Worm (Caenorhabditis elegans): ENCODE results near the gene F26G1.1.
"Not testable (repeated sequence)": the region's sequence is repeated elsewhere in the genome, so short reads cannot be mapped to it uniquely, and the experiment has no call there.

F26G1.1 gene

DNA sequence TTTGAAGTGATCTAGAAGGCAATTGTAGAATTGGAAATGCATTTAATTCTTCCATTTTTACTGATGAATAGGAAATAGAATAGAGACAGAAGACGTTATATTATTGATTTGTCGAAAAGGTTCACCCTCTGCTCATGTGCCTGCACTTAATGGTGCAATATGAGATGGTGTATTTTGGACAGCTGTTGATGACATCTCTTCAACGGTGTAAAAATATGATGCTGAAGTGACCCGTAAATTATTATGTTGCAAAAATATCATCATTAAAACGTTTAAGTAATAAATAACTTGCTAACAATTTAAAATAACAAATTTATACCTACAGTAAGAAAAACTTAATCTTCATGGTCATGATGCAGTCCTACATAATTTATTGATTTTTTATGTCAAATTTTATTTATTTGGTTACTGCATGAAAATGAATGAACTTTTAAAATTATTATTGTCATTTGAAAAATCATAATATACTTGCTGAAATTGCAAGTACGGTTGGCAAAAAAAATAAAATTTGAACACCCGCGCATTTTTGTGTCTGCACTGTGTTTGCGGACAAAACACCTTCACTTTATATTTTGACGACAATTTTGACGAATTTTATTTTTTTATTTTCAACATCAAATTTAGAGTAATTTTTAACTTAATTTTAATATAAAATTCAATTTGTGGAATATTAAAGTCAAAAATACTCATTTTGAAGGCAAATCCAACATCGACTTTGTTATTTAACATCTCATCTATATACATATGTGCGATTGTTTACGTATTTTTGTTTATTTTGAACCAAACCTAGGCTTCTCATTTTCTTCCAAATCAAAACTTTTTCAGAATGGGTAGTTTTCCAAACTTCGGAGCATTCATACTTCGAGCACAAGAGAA, 36.6 kb downstream of the F26G1.1 start, which contains the start of the genes fbxb-88 and tbck-1:
TSS of gene fbxb-88 (minus strand) at position 151 of the 876 bp plus-strand sequence.
TSS of gene tbck-1 (plus strand) at position 826 of the 876 bp plus-strand sequence.
- TF ChIP-seq ceh-28 (tag; optimal IDR thresholded peaks at IDR 0.05) (no peak), F10B5.3 (tag; optimal IDR thresholded peaks at IDR 0.05) (no peak), dpl-1 (GFP tag; optimal IDR thresholded peaks at IDR 0.05) (peak; percentile 96), T20F7.1 (GFP tag; optimal IDR thresholded peaks at IDR 0.05) (peak; percentile 58), rbr-2 (tag; optimal IDR thresholded peaks at IDR 0.05) (peak; percentile 38), daf-8 (GFP tag; IDR thresholded peaks at IDR 0.05) (no peak)

DNA sequence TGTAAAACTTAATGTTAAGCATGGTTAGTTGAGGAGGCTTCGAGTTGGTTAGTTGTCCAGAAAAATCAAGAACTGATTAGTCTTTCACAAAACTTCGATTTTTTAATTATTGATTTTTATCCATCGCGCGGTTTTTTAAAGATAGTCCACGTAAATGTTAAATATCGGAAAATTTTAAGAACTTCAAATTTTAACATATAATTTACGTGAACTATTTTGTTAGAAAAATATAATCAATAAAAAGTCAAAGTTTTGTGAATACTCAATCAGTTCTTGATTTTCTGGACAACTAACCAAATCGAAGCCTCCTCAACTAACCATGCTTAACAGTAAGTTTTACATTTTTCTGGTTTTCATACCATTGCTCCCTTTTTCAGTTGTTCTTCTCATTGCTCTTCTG, 43.3 kb downstream of the F26G1.1 start, which contains the start of the genes C33F10.11 and C33F10.1:
TSS of gene C33F10.11 (minus strand) at position 101 of the 400 bp plus-strand sequence.
TSS of gene C33F10.1 (plus strand) at position 263 of the 400 bp plus-strand sequence.
- TF ChIP-seq sdz-12 (GFP tag; optimal IDR thresholded peaks at IDR 0.05) (no peak), hmg-1.1 (GFP tag; IDR thresholded peaks at IDR 0.05) (no peak), lsy-2 (tag; optimal IDR thresholded peaks at IDR 0.05) (no peak), ceh-62 (tag; optimal IDR thresholded peaks at IDR 0.05) (no peak), nhr-111 (GFP tag; optimal IDR thresholded peaks at IDR 0.05) (no peak), egl-43 (GFP tag; IDR thresholded peaks at IDR 0.05) (no peak), dmd-8 (GFP tag; IDR thresholded peaks at IDR 0.05) (no peak), nhr-11 (tag; optimal IDR thresholded peaks at IDR 0.05) (no peak), lin-29 (GFP tag; IDR thresholded peaks at IDR 0.05) (no peak), ces-1 (GFP tag; optimal IDR thresholded peaks at IDR 0.05) (no peak), zag-1 (tag; optimal IDR thresholded peaks at IDR 0.05) (no peak), lin-15B (tag; optimal IDR thresholded peaks at IDR 0.05) (no peak)

DNA sequence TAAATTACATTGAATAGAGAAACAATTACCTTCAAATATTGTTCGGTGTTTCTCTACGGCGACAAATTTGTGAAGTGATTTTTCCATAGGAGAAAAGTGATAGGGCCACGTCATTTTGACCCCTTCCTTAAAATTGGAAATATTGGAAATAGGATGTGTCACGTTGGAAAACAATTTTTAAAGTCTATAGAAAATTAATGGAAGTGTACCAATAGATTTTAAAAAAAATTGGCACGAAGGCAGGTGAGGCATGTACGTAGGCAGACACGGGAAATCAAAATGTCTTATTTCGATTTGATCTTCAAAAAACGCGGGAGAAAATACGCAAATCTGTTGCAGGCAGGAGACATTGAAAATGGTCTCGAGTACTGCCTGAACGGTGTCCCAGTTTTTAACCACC, 46.2 kb downstream of the F26G1.1 start, which contains the start of gene C33F10.12:
TSS of gene C33F10.12 (minus strand) at position 101 of the 400 bp plus-strand sequence.
- TF ChIP-seq nhr-28 (tag; optimal IDR thresholded peaks at IDR 0.05) (no peak), spr-1 (tag; optimal IDR thresholded peaks at IDR 0.05) (no peak), T26A8.4 (GFP tag; IDR thresholded peaks at IDR 0.05) (no peak), nhr-111 (GFP tag; optimal IDR thresholded peaks at IDR 0.05) (no peak), hlh-11 (tag; optimal IDR thresholded peaks at IDR 0.05) (no peak), dpl-1 (GFP tag; optimal IDR thresholded peaks at IDR 0.05) (no peak), zip-2 (tag; optimal IDR thresholded peaks at IDR 0.05) (no peak), hlh-30 (tag; optimal IDR thresholded peaks at IDR 0.05; ENCODE audit: insufficient read depth) (no peak), lir-3 (tag; optimal IDR thresholded peaks at IDR 0.05) (no peak), nhr-42 (GFP tag; IDR thresholded peaks at IDR 0.05) (no peak), gei-8 (GFP tag; optimal IDR thresholded peaks at IDR 0.05) (no peak), mep-1 (tag; optimal IDR thresholded peaks at IDR 0.05) (no peak), ZK337.2 (GFP tag; IDR thresholded peaks at IDR 0.05) (no peak)

DNA sequence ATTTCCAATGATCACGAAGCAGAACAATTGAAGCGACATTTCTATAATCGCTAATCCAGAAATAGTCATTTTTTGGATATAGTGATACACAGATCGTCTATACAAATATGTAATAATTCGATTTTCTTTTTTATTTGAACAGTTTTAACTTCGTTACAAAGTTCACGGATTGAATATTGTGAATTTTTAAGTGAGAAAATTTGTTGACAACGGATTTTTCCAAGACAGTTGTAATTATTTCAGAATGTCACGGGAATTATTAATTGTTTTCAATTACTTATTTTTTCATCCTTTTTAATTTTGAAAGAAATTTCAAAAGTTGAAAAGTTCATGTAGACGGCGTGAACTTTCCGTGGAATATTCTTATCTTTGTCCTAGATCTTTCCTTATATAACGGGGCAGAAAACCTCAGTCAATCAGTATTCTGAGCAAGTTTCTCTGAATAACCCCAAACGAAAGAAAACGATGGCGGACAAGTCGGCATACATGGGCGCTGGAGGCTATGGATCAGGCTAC, 50.8 kb downstream of the F26G1.1 start, which contains the start of the genes T23B7.2 and nspd-4:
TSS of gene T23B7.2 (minus strand) at position 101 of the 516 bp plus-strand sequence.
TSS of gene nspd-4 (plus strand) at position 466 of the 516 bp plus-strand sequence.
- not testable (repeated sequence) for TF ChIP-seq lin-1 (GFP tag; IDR thresholded peaks at IDR 0.05); gei-8 (GFP tag; optimal IDR thresholded peaks at IDR 0.05); lin-39 (tag; optimal IDR thresholded peaks at IDR 0.05)
